Fruit fly (Drosophila melanogaster) whole organism, adult: ENCODE data around the gene CG17929.

ENCODE experiments used
- CG11617 ChIP-seq: fragments of 200-800 bp; sonication (Bioruptor generic); optimal IDR thresholded peaks from 2 replicates; lab custom pipeline; 2017; ENCODE audit warnings: mild to moderate bottlenecking, missing biosample characterization, missing genetic modification reagents, missing genetic modification characterization
- CG12768 ChIP-seq: fragments of 200-800 bp; sonication (Bioruptor generic); optimal IDR thresholded peaks from 2 replicates; lab custom pipeline; 2017; ENCODE audit warnings: missing biosample characterization, missing genetic modification characterization, mild to moderate bottlenecking, moderate library complexity, missing genetic modification reagents
- CG14711 ChIP-seq: fragments of 200-800 bp; sonication (Bioruptor generic); optimal IDR thresholded peaks from 2 replicates; lab custom pipeline; 2018; ENCODE audit warnings: missing biosample characterization, mild to moderate bottlenecking, missing genetic modification characterization, moderate library complexity
- CG1620 ChIP-seq: fragments of 200-800 bp; sonication (Bioruptor generic); optimal IDR thresholded peaks from 2 replicates; lab custom pipeline; 2016; ENCODE audit warnings: missing biosample characterization, missing genetic modification characterization
- CG33017 ChIP-seq: fragments of 200-800 bp; sonication (Bioruptor generic); optimal IDR thresholded peaks from 2 replicates; lab custom pipeline; 2018; ENCODE audit warnings: missing biosample characterization, mild to moderate bottlenecking, missing genetic modification characterization, moderate library complexity
- CG5204 ChIP-seq: fragments of 200-800 bp; sonication (Bioruptor generic); optimal IDR thresholded peaks from 2 replicates; lab custom pipeline; 2016; ENCODE audit warnings: missing biosample characterization, missing genetic modification characterization
- CG7045 ChIP-seq: fragments of 200-800 bp; sonication (Bioruptor generic); optimal IDR thresholded peaks from 2 replicates; lab custom pipeline; 2017; ENCODE audit warnings: missing biosample characterization, mild to moderate bottlenecking, missing genetic modification characterization
- CG7101 ChIP-seq: fragments of 200-800 bp; sonication (Bioruptor generic); optimal IDR thresholded peaks from 2 replicates; lab custom pipeline; 2018; ENCODE audit warnings: missing biosample characterization, mild to moderate bottlenecking, missing genetic modification characterization, moderate library complexity
- Clk ChIP-seq: fragments of 200-800 bp; sonication (Bioruptor generic); optimal IDR thresholded peaks from 2 replicates; lab custom pipeline; 2017; ENCODE audit warnings: missing biosample characterization, missing genetic modification characterization
- Crg-1 ChIP-seq: fragments of 200-800 bp; sonication (Bioruptor generic); optimal IDR thresholded peaks from 2 replicates; lab custom pipeline; 2016; ENCODE audit warnings: missing biosample characterization, missing genetic modification characterization
- Hr96 ChIP-seq: fragments of 200-800 bp; sonication (Bioruptor generic); optimal IDR thresholded peaks from 2 replicates; lab custom pipeline; 2016; ENCODE audit warnings: missing biosample characterization, missing genetic modification characterization
- Mnt ChIP-seq: fragments of 200-800 bp; sonication (Bioruptor generic); optimal IDR thresholded peaks from 2 replicates; lab custom pipeline; 2016; ENCODE audit warnings: missing biosample characterization, mild to moderate bottlenecking, missing genetic modification characterization
- bab1 ChIP-seq: fragments of 200-800 bp; sonication (Bioruptor generic); optimal IDR thresholded peaks from 3 replicates; lab custom pipeline; 2019; ENCODE audit warnings: missing biosample characterization, mild to moderate bottlenecking, missing genetic modification characterization, moderate library complexity
- cic ChIP-seq: fragments of 200-800 bp; sonication (Bioruptor generic); optimal IDR thresholded peaks from 2 replicates; lab custom pipeline; 2017; ENCODE audit warnings: missing biosample characterization, mild to moderate bottlenecking, missing genetic modification characterization, moderate library complexity
- cnc ChIP-seq, 2 experiments: fragments of >200 bp; optimal IDR thresholded peaks; 2 replicates each; lab custom pipeline; 2017
- kay ChIP-seq: fragments of 200-800 bp; sonication (Bioruptor generic); peaks from one replicate; lab custom pipeline; 2016; ENCODE audit warnings: missing biosample characterization, missing genetic modification characterization, borderline replicate concordance
- ovo ChIP-seq: fragments of 200-800 bp; sonication (Bioruptor generic); optimal IDR thresholded peaks from 2 replicates; lab custom pipeline; 2016; ENCODE audit warnings: missing biosample characterization, missing genetic modification characterization
- pad ChIP-seq: fragments of 200-800 bp; sonication (Bioruptor generic); optimal IDR thresholded peaks from 3 replicates; lab custom pipeline; 2017; ENCODE audit warnings: missing biosample characterization, missing genetic modification characterization, mild to moderate bottlenecking, moderate library complexity, missing genetic modification reagents
- tj ChIP-seq: fragments of 200-800 bp; sonication (Bioruptor generic); optimal IDR thresholded peaks from 3 replicates; lab custom pipeline; 2017; ENCODE audit warnings: missing biosample characterization, mild to moderate bottlenecking, missing genetic modification characterization, moderate library complexity
- toe ChIP-seq: fragments of 200-800 bp; sonication (Bioruptor generic); optimal IDR thresholded peaks from 2 replicates; lab custom pipeline; 2016; ENCODE audit warnings: missing biosample characterization, missing genetic modification characterization

Gene CG17929

DNA sequence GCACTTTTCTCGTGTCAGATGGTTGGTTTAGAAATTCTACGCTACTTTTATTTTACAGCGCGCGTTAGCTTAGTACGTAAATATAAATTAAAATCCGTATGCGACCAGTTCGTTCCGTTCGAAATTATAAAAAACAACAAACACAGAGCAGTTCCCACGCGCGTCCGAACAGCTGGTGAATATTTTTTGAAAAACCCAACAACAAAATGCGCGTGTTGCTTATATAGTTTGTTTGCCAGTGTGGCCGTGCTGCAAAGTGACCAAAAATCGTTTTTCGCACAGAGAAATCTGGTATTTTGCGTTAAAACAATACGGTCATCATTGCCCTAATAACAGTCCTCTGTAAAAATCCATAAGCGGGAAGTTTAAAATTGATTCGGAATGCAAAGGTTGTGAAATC lies 13.1 kb downstream of the CG17929 start:
- TF ChIP-seq CG5204 (GFP tag; lab: Kevin White, UChicago) (no peak), bab1 (GFP tag; lab: Kevin White, UChicago) (peak; percentile 60), CG33017 (tag; lab: Kevin White, UChicago) (peak; percentile 3), pad (GFP tag; lab: Kevin White, UChicago) (peak; percentile 15), cic (GFP tag; lab: Kevin White, UChicago) (peak; percentile 37), Hr96 (no peak), Mnt (GFP tag; lab: Kevin White, UChicago) (peak; percentile 65)

DNA sequence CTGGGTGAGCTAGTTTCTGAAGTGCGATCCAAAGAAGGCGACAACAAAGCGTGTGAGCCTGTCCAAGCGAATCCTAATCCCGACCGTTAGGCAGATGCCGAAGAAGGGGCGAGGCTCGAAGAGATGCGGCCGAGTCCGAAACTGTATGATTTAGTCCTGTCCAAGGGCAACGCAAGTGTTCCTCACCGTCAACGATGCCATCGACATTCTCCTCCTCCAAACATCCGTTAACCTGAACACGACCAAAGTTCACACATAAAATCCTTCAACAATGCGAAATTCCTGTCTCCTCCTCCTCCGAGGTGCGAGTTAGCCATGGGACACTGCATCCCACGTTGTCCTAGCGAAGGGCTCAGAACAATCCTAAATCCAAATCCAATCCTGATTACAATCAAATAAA lies 14.2 kb downstream of the CG17929 start, which contains the start of gene Sulf1:
TSS of gene Sulf1 (minus strand) at position 101 of the 400 bp plus-strand sequence.
- TF ChIP-seq toe (no peak), cic (GFP tag; lab: Kevin White, UChicago) (no peak), pad (GFP tag; lab: Kevin White, UChicago) (no peak), kay (GFP tag; lab: Kevin White, UChicago) (no peak), CG1620 (GFP tag; lab: Kevin White, UChicago) (no peak), Mnt (GFP tag; lab: Kevin White, UChicago) (no peak), tj (GFP tag; lab: Kevin White, UChicago) (no peak), Clk (GFP tag; lab: Kevin White, UChicago) (no peak), CG5204 (GFP tag; lab: Kevin White, UChicago) (no peak), CG33017 (tag; lab: Kevin White, UChicago) (no peak), CG11617 (GFP tag; lab: Kevin White, UChicago) (no peak), CG7045 (GFP tag; lab: Kevin White, UChicago) (no peak), Crg-1 (GFP tag; lab: Kevin White, UChicago) (no peak), CG12768 (GFP tag; lab: Kevin White, UChicago) (no peak), CG7101 (no peak), CG14711 (no peak), ovo (GFP tag; lab: Kevin White, UChicago) (no peak), Hr96 (no peak), cnc (optimal IDR thresholded peaks at IDR 0.05; lab: Kevin White, UChicago) (no peak)

DNA sequence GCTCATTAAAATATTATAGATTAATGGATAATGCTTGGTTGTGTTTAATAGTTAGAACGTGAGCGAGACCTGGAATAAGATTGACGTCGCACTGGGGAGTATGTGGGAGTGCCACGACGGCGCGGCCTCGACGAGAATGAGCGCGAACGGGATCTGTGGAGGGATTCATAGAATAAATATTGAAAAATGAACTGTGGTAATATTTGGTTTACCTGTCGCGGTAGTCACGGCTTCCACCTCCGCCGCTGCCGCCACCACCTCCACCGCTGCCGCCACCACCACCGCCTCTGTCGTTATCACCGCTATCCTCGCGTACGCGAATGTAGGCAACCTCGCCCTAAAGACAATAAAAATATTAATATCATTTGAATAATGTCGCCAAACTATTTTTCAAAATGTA lies 15.3 kb downstream of the CG17929 start:
- no peak for TF ChIP-seq pad (GFP tag; lab: Kevin White, UChicago)
- TF ChIP-seq CG12768 (GFP tag; lab: Kevin White, UChicago) = peak; percentile 65
- peak; percentile 4 for TF ChIP-seq CG7045 (GFP tag; lab: Kevin White, UChicago)
- TF ChIP-seq Crg-1 (GFP tag; lab: Kevin White, UChicago) = no peak
- TF ChIP-seq CG11617 (GFP tag; lab: Kevin White, UChicago) = peak; percentile 61
- no peak for TF ChIP-seq Hr96
- TF ChIP-seq bab1 (GFP tag; lab: Kevin White, UChicago) = no peak
- no peak for TF ChIP-seq Clk (GFP tag; lab: Kevin White, UChicago)
- TF ChIP-seq kay (GFP tag; lab: Kevin White, UChicago) = peak; percentile 14
- peak; percentile 85 for TF ChIP-seq cic (GFP tag; lab: Kevin White, UChicago)
- TF ChIP-seq tj (GFP tag; lab: Kevin White, UChicago) = no peak
- peak; percentile 19 for TF ChIP-seq ovo (GFP tag; lab: Kevin White, UChicago)
- TF ChIP-seq CG7101 = peak; percentile 14

DNA sequence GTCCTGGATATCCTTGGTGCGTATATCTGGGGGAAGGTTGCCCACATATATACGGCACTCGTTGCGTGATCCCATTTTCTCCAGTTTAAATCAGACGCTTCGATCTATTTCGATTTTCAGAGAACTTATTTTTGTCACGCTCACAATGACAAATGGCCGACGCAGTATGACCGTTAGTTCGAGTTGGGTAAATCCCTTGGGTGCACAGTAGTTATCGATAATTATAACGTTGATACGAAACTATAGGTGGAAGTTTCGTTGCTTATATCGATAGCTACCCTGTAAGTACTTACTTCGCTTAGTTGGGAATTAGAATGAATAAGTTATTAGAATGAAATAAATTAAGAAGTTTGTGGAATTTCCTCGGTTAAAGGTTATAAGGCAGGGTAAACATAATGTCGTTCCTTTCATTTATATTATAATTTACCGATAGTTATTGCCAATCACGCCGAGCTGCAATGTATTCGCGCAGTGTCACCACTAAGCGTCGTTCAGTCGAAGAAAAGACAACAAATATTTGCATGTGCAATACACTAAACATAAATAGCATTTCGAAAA lies 16.6 kb downstream of the CG17929 start, which contains the start of the genes SF2 and pad:
TSS of gene SF2 (minus strand) at position 172 of the 558 bp plus-strand sequence.
TSS of gene pad (plus strand) at position 502 of the 558 bp plus-strand sequence.
- TF ChIP-seq Clk (GFP tag; lab: Kevin White, UChicago) (peak; percentile 73), Crg-1 (GFP tag; lab: Kevin White, UChicago) (peak; percentile 87), tj (GFP tag; lab: Kevin White, UChicago) (peak; percentile 63), Mnt (GFP tag; lab: Kevin White, UChicago) (peak; percentile 90), ovo (GFP tag; lab: Kevin White, UChicago) (peak; percentile 90), CG11617 (GFP tag; lab: Kevin White, UChicago) (peak; percentile 87), CG5204 (GFP tag; lab: Kevin White, UChicago) (peak; percentile 90), cnc (optimal IDR thresholded peaks at IDR 0.05; lab: Kevin White, UChicago) (no peak), CG7045 (GFP tag; lab: Kevin White, UChicago) (peak; percentile 82), CG14711 (peak; percentile 77), CG7101 (peak; percentile 83), kay (GFP tag; lab: Kevin White, UChicago) (peak; percentile 84), toe (peak; percentile 94), CG1620 (GFP tag; lab: Kevin White, UChicago) (peak; percentile 92), CG33017 (tag; lab: Kevin White, UChicago) (no peak), cic (GFP tag; lab: Kevin White, UChicago) (peak; percentile 53), pad (GFP tag; lab: Kevin White, UChicago) (peak; percentile 85), bab1 (GFP tag; lab: Kevin White, UChicago) (peak; percentile 89), Hr96 (peak; percentile 86), CG12768 (GFP tag; lab: Kevin White, UChicago) (peak; percentile 53)

DNA sequence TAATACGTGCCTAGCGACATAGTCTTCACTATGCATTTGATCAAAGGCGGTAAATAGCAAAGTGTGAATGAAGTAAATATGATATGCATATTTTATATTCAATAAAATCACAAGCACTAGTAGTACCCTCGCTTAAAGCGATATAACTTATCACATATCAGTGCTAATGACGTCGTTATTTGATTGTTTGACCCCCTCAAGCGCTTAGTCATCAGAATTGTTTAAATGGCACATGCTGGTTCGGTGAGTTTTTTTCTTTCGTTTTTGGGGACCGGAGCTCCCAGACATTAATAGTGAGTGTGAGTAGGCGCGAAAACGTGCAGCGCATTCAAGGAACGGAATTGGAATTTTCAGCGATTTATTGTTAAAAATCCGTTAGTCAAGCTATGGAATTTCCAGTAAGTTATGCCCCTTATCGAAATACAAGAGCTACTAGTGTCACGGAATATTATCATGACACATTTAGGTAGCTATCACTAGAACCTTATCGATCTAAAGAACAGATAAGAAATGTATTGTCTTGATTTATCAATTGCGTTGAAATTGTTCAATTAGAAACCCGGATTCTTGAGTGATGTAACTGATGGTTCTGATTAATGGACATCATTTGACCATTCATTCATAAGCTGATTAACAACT lies 22.5 kb downstream of the CG17929 start:
- TF ChIP-seq cic (GFP tag; lab: Kevin White, UChicago) (peak; percentile 26), tj (GFP tag; lab: Kevin White, UChicago) (peak; percentile 54), ovo (GFP tag; lab: Kevin White, UChicago) (no peak), CG7101 (no peak), kay (GFP tag; lab: Kevin White, UChicago) (peak; percentile 96)
